Fruit fly (Drosophila melanogaster) whole organism: ENCODE data around the gene CG33230.

Experiments
- CG8478 ChIP-seq: fragments of >200 bp; optimal IDR thresholded peaks from 2 replicates; lab custom pipeline; 2018; ENCODE audit warnings: inconsistent platforms
- EcR ChIP-seq, 2 experiments: fragments of >200 bp; optimal IDR thresholded peaks; 2 replicates each; lab custom pipeline; 2017; ENCODE audit warnings: missing biosample characterization in 2 of 2, missing genetic modification characterization in 2 of 2, missing genetic modification reagents in 2 of 2
- psq ChIP-seq: fragments of >200 bp; optimal IDR thresholded peaks from 2 replicates; lab custom pipeline; 2017

DNA sequence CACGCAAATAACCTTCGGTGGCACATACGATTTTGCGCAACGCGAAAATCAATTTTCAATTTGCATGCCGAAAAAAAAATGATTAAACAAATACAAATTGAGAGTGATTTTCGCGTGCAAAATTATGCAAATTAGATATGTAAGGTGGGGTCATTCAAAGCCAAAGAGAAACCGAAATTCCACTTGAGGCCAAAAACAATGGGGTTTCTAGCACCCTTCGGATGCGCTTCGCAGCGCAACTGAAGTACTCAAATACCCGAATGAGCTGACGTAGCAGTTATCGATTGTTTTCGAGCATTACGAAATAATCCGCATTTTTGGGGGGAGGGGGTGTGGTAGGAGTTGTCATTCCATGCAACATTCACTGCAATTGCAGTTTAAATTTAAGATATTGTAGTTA is 37.4 kb upstream of the CG33230 start:
- TF ChIP-seq CG8478 (lab: Kevin White, UChicago): no peak
- TF ChIP-seq psq (lab: Kevin White, UChicago): no peak
- no peak for TF ChIP-seq EcR (GFP tag; optimal IDR thresholded peaks at IDR 0.05; lab: Kevin White, UChicago)
